Worm (Caenorhabditis elegans) whole organism, L3 larva: ENCODE measurements around the gene str-151.

ENCODE experiments used
- R02D3.7 ChIP-seq: fragments of 150-350 bp; optimal IDR thresholded peaks from 2 replicates; lab custom pipeline; 2014; ENCODE audit warnings: missing biosample characterization, missing genetic modification characterization
- ZK546.5 ChIP-seq: sonication (generic microtip); optimal IDR thresholded peaks from 2 replicates; lab custom pipeline; 2017; ENCODE audit warnings: missing biosample characterization, missing genetic modification characterization
- aly-2 ChIP-seq: fragments of 150-350 bp; optimal IDR thresholded peaks from 2 replicates; lab custom pipeline; 2014; ENCODE audit warnings: missing biosample characterization, missing genetic modification characterization
- ceh-28 ChIP-seq: fragments of 150-350 bp; optimal IDR thresholded peaks from 2 replicates; lab custom pipeline; 2014; ENCODE audit warnings: missing biosample characterization, missing genetic modification reagents, missing genetic modification characterization
- ceh-82 ChIP-seq: fragments of 150-350 bp; optimal IDR thresholded peaks from 2 replicates; lab custom pipeline; 2014; ENCODE audit warnings: missing biosample characterization, missing genetic modification characterization
- daf-12 ChIP-seq: fragments of 150-350 bp; optimal IDR thresholded peaks from 2 replicates; lab custom pipeline; 2014; ENCODE audit warnings: missing biosample characterization, missing genetic modification reagents, missing genetic modification characterization
- elt-1 ChIP-seq: fragments of 150-350 bp; optimal IDR thresholded peaks from 2 replicates; lab custom pipeline; 2014; ENCODE audit warnings: missing biosample characterization, missing genetic modification characterization
- elt-2 ChIP-seq: sonication (generic microtip); optimal IDR thresholded peaks from 2 replicates; lab custom pipeline; 2016; ENCODE audit warnings: missing genetic modification reagents, mild to moderate bottlenecking, missing genetic modification characterization, missing compliant biosample characterization
- elt-3 ChIP-seq, 3 experiments: fragments of 150-350 bp in 1 of 3; sonication (generic microtip) in 2 of 3; optimal IDR thresholded peaks; 2 replicates in 2 of 3; 4 replicates in 1 of 3; lab custom pipeline; 2014 to 2017; ENCODE audit warnings: missing biosample characterization in 3 of 3, missing genetic modification characterization in 3 of 3
- eor-1 ChIP-seq, 2 experiments: fragments of 150-350 bp; optimal IDR thresholded peaks; 2 replicates each; lab custom pipeline; 2014 to 2018; ENCODE audit warnings: missing biosample characterization in 2 of 2, missing genetic modification characterization in 2 of 2
- fkh-10 ChIP-seq: sonication (generic microtip); optimal IDR thresholded peaks from 2 replicates; lab custom pipeline; 2017; ENCODE audit warnings: missing biosample characterization, missing genetic modification reagents, missing genetic modification characterization
- hmg-11 ChIP-seq: sonication (generic microtip); optimal IDR thresholded peaks from 2 replicates; lab custom pipeline; 2016; ENCODE audit warnings: missing genetic modification characterization, missing compliant biosample characterization
- jun-1 ChIP-seq: fragments of 150-350 bp; optimal IDR thresholded peaks from 2 replicates; lab custom pipeline; 2014; ENCODE audit warnings: missing biosample characterization, missing genetic modification reagents, missing genetic modification characterization
- lin-15B ChIP-seq: fragments of 150-350 bp; optimal IDR thresholded peaks from 2 replicates; lab custom pipeline; 2014; ENCODE audit warnings: missing biosample characterization, missing genetic modification characterization
- lin-39 ChIP-seq: fragments of 150-350 bp; optimal IDR thresholded peaks from 2 replicates; lab custom pipeline; 2018; ENCODE audit warnings: missing biosample characterization, missing genetic modification reagents, missing genetic modification characterization
- mml-1 ChIP-seq: fragments of 150-350 bp; sonication (generic microtip); optimal IDR thresholded peaks from 3 replicates; lab custom pipeline; 2014; ENCODE audit warnings: missing biosample characterization, missing genetic modification characterization
- nfya-1 ChIP-seq: sonication (generic microtip); optimal IDR thresholded peaks from 2 replicates; lab custom pipeline; 2017; ENCODE audit warnings: missing genetic modification characterization, mild to moderate bottlenecking, missing compliant biosample characterization, antibody characterized with exemption, moderate library complexity; ENCODE audit not compliant: insufficient read depth
- nhr-11 ChIP-seq: fragments of 150-350 bp; optimal IDR thresholded peaks from 2 replicates; lab custom pipeline; 2014; ENCODE audit warnings: missing biosample characterization, missing genetic modification characterization
- nhr-12 ChIP-seq: fragments of 150-350 bp; optimal IDR thresholded peaks from 2 replicates; lab custom pipeline; 2014; ENCODE audit warnings: missing biosample characterization, missing genetic modification characterization
- nhr-237 ChIP-seq: fragments of 150-350 bp; optimal IDR thresholded peaks from 2 replicates; lab custom pipeline; 2014; ENCODE audit warnings: missing biosample characterization, missing genetic modification characterization
- nhr-25 ChIP-seq: sonication (generic microtip); optimal IDR thresholded peaks from 2 replicates; lab custom pipeline; 2017; ENCODE audit warnings: missing biosample characterization, missing genetic modification characterization
- nhr-28 ChIP-seq: fragments of 150-350 bp; optimal IDR thresholded peaks from 2 replicates; lab custom pipeline; 2014; ENCODE audit warnings: missing biosample characterization, missing genetic modification characterization
- nhr-43 ChIP-seq: sonication (generic microtip); optimal IDR thresholded peaks from 2 replicates; lab custom pipeline; 2016; ENCODE audit warnings: mild to moderate bottlenecking, missing genetic modification characterization, missing compliant biosample characterization; ENCODE audit not compliant: poor library complexity, severe bottlenecking
- nhr-67 ChIP-seq: fragments of 150-350 bp; optimal IDR thresholded peaks from 2 replicates; lab custom pipeline; 2014; ENCODE audit warnings: missing biosample characterization, missing genetic modification characterization
- nhr-76 ChIP-seq: fragments of 150-350 bp; sonication (generic microtip); optimal IDR thresholded peaks from 5 replicates; lab custom pipeline; 2014; ENCODE audit warnings: missing biosample characterization, missing genetic modification characterization
- pha-4 ChIP-seq: fragments of 150-350 bp; optimal IDR thresholded peaks from 2 replicates; lab custom pipeline; 2014; ENCODE audit warnings: missing biosample characterization, missing genetic modification reagents, missing genetic modification characterization
- pqm-1 ChIP-seq: fragments of 150-350 bp; optimal IDR thresholded peaks from 2 replicates; lab custom pipeline; 2017; ENCODE audit warnings: missing biosample characterization, missing genetic modification characterization, inconsistent platforms
- sea-2 ChIP-seq: fragments of 150-350 bp; sonication (generic microtip); optimal IDR thresholded peaks from 4 replicates; lab custom pipeline; 2014; ENCODE audit warnings: missing biosample characterization, missing genetic modification reagents, missing genetic modification characterization
- skn-1 ChIP-seq: fragments of 150-350 bp; optimal IDR thresholded peaks from 2 replicates; lab custom pipeline; 2014; ENCODE audit warnings: missing biosample characterization, missing genetic modification characterization
- tbx-2 ChIP-seq: sonication (generic microtip); optimal IDR thresholded peaks from 2 replicates; lab custom pipeline; 2016; ENCODE audit warnings: mild to moderate bottlenecking, missing genetic modification characterization, missing compliant biosample characterization
- zag-1 ChIP-seq: fragments of 150-350 bp; optimal IDR thresholded peaks from 2 replicates; lab custom pipeline; 2014; ENCODE audit warnings: missing biosample characterization, missing genetic modification characterization
- ztf-11 ChIP-seq: fragments of 150-350 bp; optimal IDR thresholded peaks from 2 replicates; lab custom pipeline; 2014; ENCODE audit warnings: missing biosample characterization, missing genetic modification characterization
- ztf-4 ChIP-seq: fragments of 150-350 bp; optimal IDR thresholded peaks from 2 replicates; lab custom pipeline; 2014; ENCODE audit warnings: missing biosample characterization, missing genetic modification characterization

str-151 gene

ce11 chrV:16603102-16603501, 27.1 kb downstream of the str-151 start, which contains the start of gene T03E6.8:
Gene T03E6.8 (minus strand): TSS chrV:16603202.
- TF ChIP-seq pqm-1 (tag; lab: Kevin White, UChicago) (no peak), lin-39 (no peak), elt-3 (tag; optimal IDR thresholded peaks at IDR 0.05; lab: Kevin White, UChicago) (no peak), skn-1 (tag; lab: Kevin White, UChicago) (no peak), nhr-25 (no peak), nhr-237 (tag; lab: Kevin White, UChicago) (no peak), hmg-11 (tag; lab: Kevin White, UChicago) (no peak), nhr-43 (tag; lab: Kevin White, UChicago) (no peak), lin-15B (tag; lab: Kevin White, UChicago) (no peak), nhr-12 (tag; lab: Kevin White, UChicago) (no peak), nhr-76 (no peak), zag-1 (tag; lab: Kevin White, UChicago) (no peak), elt-2 (tag; lab: Kevin White, UChicago) (no peak), daf-12 (no peak), ceh-28 (tag; lab: Kevin White, UChicago) (no peak), nhr-28 (tag; lab: Kevin White, UChicago) (no peak), nfya-1 (tag; lab: Kevin White, UChicago) (no peak), sea-2 (no peak), nhr-67 (tag; lab: Kevin White, UChicago) (no peak)
- TF ChIP-seq, all 47 proteins: peak for 0

ce11 chrV:16604301-16604700, 28.3 kb downstream of the str-151 start:
- TF ChIP-seq elt-2 (tag; lab: Kevin White, UChicago) (peak; percentile 42), nhr-12 (tag; lab: Kevin White, UChicago) (no peak), ZK546.5 (tag; lab: Kevin White, UChicago) (no peak), ztf-11 (tag; lab: Kevin White, UChicago) (no peak), pqm-1 (tag; lab: Kevin White, UChicago) (peak; percentile 56), ztf-4 (no peak), nhr-67 (tag; lab: Kevin White, UChicago) (no peak)

ce11 chrV:16605463-16605862, 29.5 kb downstream of the str-151 start:
- TF ChIP-seq elt-2 (tag; lab: Kevin White, UChicago), result peak; percentile 50
- TF ChIP-seq fkh-10 (GFP tag; lab: Kevin White, UChicago), result no peak
- peak; percentile 0 for TF ChIP-seq pqm-1 (tag; lab: Kevin White, UChicago)

DNA sequence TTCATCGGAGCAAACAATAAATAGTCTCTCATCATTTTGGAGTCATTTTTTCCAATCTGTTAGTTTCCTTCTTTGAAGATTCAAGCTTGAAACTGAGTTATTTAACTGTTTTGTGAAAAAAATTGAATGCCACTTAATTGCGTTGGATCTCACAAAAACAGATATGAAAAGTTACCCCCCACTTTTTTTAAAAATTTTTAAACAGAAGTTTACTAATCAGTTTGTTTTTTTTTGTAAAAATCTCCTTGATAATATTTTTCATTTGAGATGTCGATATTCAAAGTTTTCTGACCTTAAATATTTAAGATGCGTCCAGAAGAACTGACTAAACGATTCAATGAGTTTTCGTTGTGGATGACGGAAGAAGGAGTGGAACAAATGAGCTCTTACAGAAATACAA, 30.3 kb downstream of the str-151 start, which contains the start of gene Y32B12C.1:
TSS of gene Y32B12C.1 (plus strand) at position 301 of the 400 bp plus-strand sequence.
- no peak for TF ChIP-seq mml-1 (tag; lab: Kevin White, UChicago)
- no peak for TF ChIP-seq nhr-28 (tag; lab: Kevin White, UChicago)
- TF ChIP-seq ceh-82 (tag; lab: Kevin White, UChicago), result no peak
- TF ChIP-seq nhr-11 (tag; lab: Kevin White, UChicago), result no peak
- no peak for TF ChIP-seq elt-1 (tag; lab: Kevin White, UChicago)
- TF ChIP-seq tbx-2, result no peak
- TF ChIP-seq skn-1 (tag; lab: Kevin White, UChicago), result no peak
- TF ChIP-seq R02D3.7 (tag; lab: Kevin White, UChicago), result no peak
- TF ChIP-seq nfya-1 (tag; lab: Kevin White, UChicago), result no peak
- no peak for TF ChIP-seq lin-15B (tag; lab: Kevin White, UChicago)
- TF ChIP-seq ztf-11 (tag; lab: Kevin White, UChicago), result no peak
- TF ChIP-seq nhr-237 (tag; lab: Kevin White, UChicago), result no peak
- no peak for TF ChIP-seq zag-1 (tag; lab: Kevin White, UChicago)
- no peak for TF ChIP-seq eor-1 (tag; optimal IDR thresholded peaks at IDR 0.05; lab: Kevin White, UChicago)

- TF ChIP-seq aly-2 (tag; lab: Kevin White, UChicago), result no peak
- TF ChIP-seq mml-1 (tag; lab: Kevin White, UChicago), result no peak
- peak; percentile 81 for TF ChIP-seq pqm-1 (tag; lab: Kevin White, UChicago)
- no peak for TF ChIP-seq hmg-11 (tag; lab: Kevin White, UChicago)
- TF ChIP-seq nhr-12 (tag; lab: Kevin White, UChicago), result no peak
- TF ChIP-seq jun-1 (tag; lab: Kevin White, UChicago), result peak; percentile 63
- TF ChIP-seq elt-2 (tag; lab: Kevin White, UChicago), result peak; percentile 59
- peak; percentile 56 for TF ChIP-seq pha-4 (tag; lab: Kevin White, UChicago)
- TF ChIP-seq nhr-28 (tag; lab: Kevin White, UChicago), result no peak
Measured at ce11 chrV:16608478-16608877, 32.5 kb downstream of the str-151 start.
